Fruit fly (Drosophila melanogaster): Measurements from ENCODE around the gene Dnali1.
A peak's percentile ranks its signal among the peaks of the same experiment; 100 is the strongest.

Gene Dnali1

dm6 chr3R:11882506-11882953 lies 10.6 kb downstream of the Dnali1 start, which contains the start of the genes CG6962 and CG31368:
Gene CG6962, minus strand, starts transcription at chr3R:11882534.
Gene CG31368, plus strand, starts transcription at chr3R:11882790.
- TF ChIP-seq CG8388 (GFP tag; optimal IDR thresholded peaks at IDR 0.05) = peak; percentile 69
- peak; percentile 63; the same call in 1 of the 2 replicates for TF ChIP-seq CG32767 (GFP tag; IDR thresholded peaks at IDR 0.05)
- TF ChIP-seq HLH54F (GFP tag; optimal IDR thresholded peaks at IDR 0.05) = peak; percentile 81
- peak; percentile 89 for TF ChIP-seq NfI (GFP tag; optimal IDR thresholded peaks at IDR 0.05)
- no peak for TF ChIP-seq emc (GFP tag; optimal IDR thresholded peaks at IDR 0.05)
- peak; percentile 82 for TF ChIP-seq HLH3B (GFP tag; IDR thresholded peaks at IDR 0.05)
- TF ChIP-seq gfzf (GFP tag; optimal IDR thresholded peaks at IDR 0.05) = peak; percentile 78
- no peak for TF ChIP-seq zen2 (GFP tag; IDR thresholded peaks at IDR 0.05; ENCODE audit: partially characterized antibody)
- no peak for TF ChIP-seq bbx (GFP tag; IDR thresholded peaks at IDR 0.05; ENCODE audit: partially characterized antibody)
- TF ChIP-seq ab (GFP tag; optimal IDR thresholded peaks at IDR 0.05) = peak; percentile 64
- peak; percentile 85 for TF ChIP-seq CG10147 (GFP tag; optimal IDR thresholded peaks at IDR 0.05)
- peak; percentile 72 for TF ChIP-seq CG1233 (GFP tag; optimal IDR thresholded peaks at IDR 0.05)
- peak; percentile 48 for TF ChIP-seq CG7271 (tag; optimal IDR thresholded peaks at IDR 0.05)
- peak; percentile 70 to 77 for TF ChIP-seq Pdp1 (GFP tag; optimal IDR thresholded peaks at IDR 0.05)
- no peak for TF ChIP-seq yki (optimal IDR thresholded peaks at IDR 0.05)
- no peak for TF ChIP-seq wek (GFP tag; optimal IDR thresholded peaks at IDR 0.05)
- peak; percentile 86 for TF ChIP-seq sug (tag; optimal IDR thresholded peaks at IDR 0.05)
- TF ChIP-seq CG9797 (GFP tag; optimal IDR thresholded peaks at IDR 0.05) = peak; percentile 93
- peak; percentile 73 for TF ChIP-seq CHES-1-like (GFP tag; optimal IDR thresholded peaks at IDR 0.05)
- no peak for TF ChIP-seq Lpt (GFP tag; optimal IDR thresholded peaks at IDR 0.05)
- peak; percentile 40 for TF ChIP-seq CG13624 (GFP tag; optimal IDR thresholded peaks at IDR 0.05)
- TF ChIP-seq HLH4C (GFP tag; IDR thresholded peaks at IDR 0.05; ENCODE audit: partially characterized antibody) = no peak
- no peak for TF ChIP-seq fd64A (GFP tag; optimal IDR thresholded peaks at IDR 0.05)
- peak; percentile 73 for TF ChIP-seq CG14014 (GFP tag; IDR thresholded peaks at IDR 0.05)
- peak; percentile 68 for TF ChIP-seq Atf-2 (GFP tag; optimal IDR thresholded peaks at IDR 0.05)
- TF ChIP-seq CG8944 (GFP tag; optimal IDR thresholded peaks at IDR 0.05) = peak; percentile 64
- no peak for TF ChIP-seq hth (optimal IDR thresholded peaks at IDR 0.05)
- TF ChIP-seq Awh (GFP tag; IDR thresholded peaks at IDR 0.05) = peak; percentile 58; the same call in 1 of the 2 replicates
- TF ChIP-seq CG17802 (tag; optimal IDR thresholded peaks at IDR 0.05) = peak; percentile 82
- no peak for TF ChIP-seq nau (GFP tag; optimal IDR thresholded peaks at IDR 0.05)
- peak; percentile 70 for TF ChIP-seq caup (GFP tag; optimal IDR thresholded peaks at IDR 0.05; ENCODE audit: severe bottlenecking)
- peak; percentile 84 for TF ChIP-seq PHDP (tag; optimal IDR thresholded peaks at IDR 0.05)
- TF ChIP-seq Elba2 (GFP tag; optimal IDR thresholded peaks at IDR 0.05) = peak; percentile 32
- TF ChIP-seq vnd (GFP tag; IDR thresholded peaks at IDR 0.05; ENCODE audit: partially characterized antibody) = no peak
- peak; percentile 60; the same call in 1 of the 2 replicates for TF ChIP-seq Poxn (GFP tag; IDR thresholded peaks at IDR 0.05)
- TF ChIP-seq gem (tag; optimal IDR thresholded peaks at IDR 0.05) = peak; percentile 93
- peak; percentile 92 for TF ChIP-seq CG17361 (GFP tag; IDR thresholded peaks at IDR 0.05)
- peak; percentile 28 for TF ChIP-seq nom (GFP tag; optimal IDR thresholded peaks at IDR 0.05)
- peak; percentile 61 for TF ChIP-seq CG15011 (GFP tag; optimal IDR thresholded peaks at IDR 0.05)
- TF ChIP-seq gce (GFP tag; IDR thresholded peaks at IDR 0.05) = peak; percentile 44; the same call in 1 of the 3 replicates
- peak; percentile 51 for TF ChIP-seq Hmx (GFP tag; optimal IDR thresholded peaks at IDR 0.05)
- TF ChIP-seq pan (optimal IDR thresholded peaks at IDR 0.05) = no peak
- TF ChIP-seq pan (GFP tag; optimal IDR thresholded peaks at IDR 0.05 in 1 of 2, IDR thresholded peaks at IDR 0.05 in 1 of 2) = peak in 1 of 2 experiments; percentile 81
- TF ChIP-seq so (GFP tag; IDR thresholded peaks at IDR 0.05) = peak; percentile 71; the same call in 1 of the 3 replicates
- peak; percentile 54; the same call in 1 of the 3 replicates for TF ChIP-seq knrl (GFP tag; IDR thresholded peaks at IDR 0.05; ENCODE audit: partially characterized antibody)
- no peak for TF ChIP-seq cg (GFP tag; optimal IDR thresholded peaks at IDR 0.05)
- no peak for TF ChIP-seq CG12071 (GFP tag; optimal IDR thresholded peaks at IDR 0.05)
- TF ChIP-seq zen (tag; optimal IDR thresholded peaks at IDR 0.05) = peak; percentile 87
- TF ChIP-seq rib (GFP tag; IDR thresholded peaks at IDR 0.05) = peak; percentile 23; the same call in 1 of the 2 replicates
- peak; percentile 81 for TF ChIP-seq fd3F (GFP tag; optimal IDR thresholded peaks at IDR 0.05)

All from whole organism, embryonic.